Worm (Caenorhabditis elegans): ENCODE results near the gene T10G3.1.
"Not testable (repeated sequence)": the region's sequence is repeated elsewhere in the genome, so short reads cannot be mapped to it uniquely, and the experiment has no call there.

The T10G3.1 gene

DNA sequence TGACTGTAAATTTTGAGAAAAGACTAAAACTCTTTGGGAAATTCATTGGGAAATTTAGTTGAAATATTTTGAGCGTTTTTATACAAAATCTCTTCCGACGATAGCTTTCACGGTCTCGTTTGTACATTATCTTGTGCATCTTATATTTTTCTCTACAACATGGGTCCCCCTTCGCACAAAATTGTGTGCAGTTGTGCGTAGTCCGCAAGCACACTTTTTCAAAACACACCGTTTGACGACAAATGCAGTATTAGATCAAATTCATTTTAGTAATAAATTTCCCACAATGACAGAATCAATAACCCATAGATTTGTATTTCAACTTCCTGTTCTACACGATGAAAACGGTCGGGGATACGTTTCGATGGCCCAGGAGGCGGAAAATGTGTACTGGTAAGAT, 15.6 kb downstream of the T10G3.1 start, which contains the start of gene F25H9.2:
TSS of gene F25H9.2 (plus strand) at position 226 of the 400 bp plus-strand sequence.
- TF ChIP-seq med-1 (GFP tag; optimal IDR thresholded peaks at IDR 0.05; ENCODE audit: insufficient read depth) (no peak), ztf-29 (GFP tag; IDR thresholded peaks at IDR 0.05) (no peak), klf-2 (GFP tag; conservative IDR thresholded peaks at IDR 0.05) (no peak), tab-1 (GFP tag; IDR thresholded peaks at IDR 0.05) (no peak), ztf-23 (GFP tag; IDR thresholded peaks at IDR 0.05) (no peak), ref-1 (GFP tag; conservative IDR thresholded peaks at IDR 0.05) (no peak), flt-1 (GFP tag; IDR thresholded peaks at IDR 0.05) (no peak), cog-1 (tag; optimal IDR thresholded peaks at IDR 0.05) (no peak), T22C8.4 (GFP tag; IDR thresholded peaks at IDR 0.05) (no peak)

DNA sequence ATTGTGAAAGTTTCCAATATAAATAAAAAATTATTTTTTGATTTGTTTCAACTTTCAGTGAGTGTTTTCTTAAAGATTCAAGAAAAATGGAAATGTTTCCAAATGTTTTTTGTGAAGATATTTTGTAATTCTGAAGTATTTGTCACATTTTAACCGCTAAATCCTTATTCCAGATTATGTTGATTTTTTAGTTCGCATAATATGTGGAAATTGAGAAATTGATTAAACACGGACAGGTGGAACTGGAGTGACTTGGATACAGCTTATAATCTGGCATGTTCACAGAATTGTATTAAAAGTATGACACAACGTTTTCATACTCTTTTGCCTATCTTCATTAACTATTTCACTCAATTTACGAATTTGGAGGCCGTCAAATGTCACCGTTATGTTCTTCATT, 18.0 kb downstream of the T10G3.1 start, which contains the start of gene lurp-3:
TSS of gene lurp-3 (plus strand) at position 301 of the 400 bp plus-strand sequence.
- TF ChIP-seq cog-1 (tag; optimal IDR thresholded peaks at IDR 0.05) (no peak), ref-1 (GFP tag; conservative IDR thresholded peaks at IDR 0.05) (no peak)

DNA sequence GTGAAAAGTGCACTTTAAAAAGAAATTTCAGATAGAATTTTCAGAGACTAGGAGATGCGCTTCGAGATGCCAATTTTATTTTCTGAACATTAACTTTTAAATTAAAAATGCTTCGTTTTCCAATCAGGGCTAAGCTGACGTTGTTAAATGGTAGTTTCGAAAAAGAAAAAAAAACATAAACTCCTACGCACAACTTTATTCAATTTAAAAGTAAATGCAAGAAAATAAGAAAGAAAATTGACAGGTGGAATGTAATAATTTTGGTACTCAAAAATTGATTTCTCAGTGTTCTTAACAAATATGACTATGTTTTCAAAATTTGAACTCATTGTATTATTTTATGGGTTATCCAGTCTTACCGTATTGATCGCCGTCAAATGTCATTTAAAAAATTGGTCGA, 20.1 kb downstream of the T10G3.1 start, which contains the start of gene lurp-2:
TSS of gene lurp-2 (plus strand) at position 301 of the 400 bp plus-strand sequence.
- TF ChIP-seq klf-2 (GFP tag; conservative IDR thresholded peaks at IDR 0.05) (no peak), ztf-29 (GFP tag; IDR thresholded peaks at IDR 0.05) (no peak), flt-1 (GFP tag; IDR thresholded peaks at IDR 0.05) (no peak), tab-1 (GFP tag; IDR thresholded peaks at IDR 0.05) (no peak), cog-1 (tag; optimal IDR thresholded peaks at IDR 0.05) (no peak), T22C8.4 (GFP tag; IDR thresholded peaks at IDR 0.05) (no peak), ref-1 (GFP tag; conservative IDR thresholded peaks at IDR 0.05) (no peak), ztf-23 (GFP tag; IDR thresholded peaks at IDR 0.05) (no peak), med-1 (GFP tag; optimal IDR thresholded peaks at IDR 0.05; ENCODE audit: insufficient read depth) (no peak)

DNA sequence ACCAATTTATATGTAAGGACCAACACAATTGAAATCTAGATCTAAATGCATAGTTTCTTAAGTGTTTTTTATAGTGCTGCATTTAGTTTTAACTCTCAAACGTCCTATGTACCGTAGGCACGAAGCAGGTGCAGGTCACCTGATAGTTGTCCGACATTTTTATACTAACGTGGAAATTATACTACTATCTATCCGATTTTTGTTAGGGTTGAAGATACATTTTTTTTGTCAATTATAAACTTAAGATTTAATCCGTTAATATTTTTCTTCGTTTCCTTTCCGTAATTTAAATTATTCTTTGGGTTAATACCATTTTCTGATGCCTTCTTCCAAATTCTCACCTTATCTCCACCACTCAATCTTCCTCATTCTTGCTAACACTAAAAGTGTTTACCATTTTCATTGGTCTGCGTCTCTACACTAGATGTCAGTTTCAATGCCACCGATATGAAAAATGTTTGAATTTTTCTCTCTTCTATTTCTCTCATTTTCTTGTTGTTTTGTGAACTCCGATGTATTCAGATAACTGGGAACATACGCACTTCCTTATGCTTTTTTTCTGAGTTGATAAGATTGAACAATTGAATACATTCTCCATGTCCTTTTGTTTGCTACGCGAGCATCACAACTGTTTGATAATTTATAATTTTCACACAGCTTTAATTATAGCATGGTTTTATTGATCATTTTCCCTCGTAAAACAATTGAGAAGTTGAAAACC, 28.1 kb downstream of the T10G3.1 start, which contains the start of gene Y2H9A.4:
TSS of gene Y2H9A.4 (plus strand) at position 671 of the 721 bp plus-strand sequence.
- TF ChIP-seq T22C8.4 (GFP tag; IDR thresholded peaks at IDR 0.05) (no peak), klf-2 (GFP tag; conservative IDR thresholded peaks at IDR 0.05) (no peak), ztf-23 (GFP tag; IDR thresholded peaks at IDR 0.05) (no peak), cog-1 (tag; optimal IDR thresholded peaks at IDR 0.05) (no peak), med-1 (GFP tag; optimal IDR thresholded peaks at IDR 0.05; ENCODE audit: insufficient read depth) (no peak), ztf-29 (GFP tag; IDR thresholded peaks at IDR 0.05) (no peak), tab-1 (GFP tag; IDR thresholded peaks at IDR 0.05) (no peak), flt-1 (GFP tag; IDR thresholded peaks at IDR 0.05) (no peak), ref-1 (GFP tag; conservative IDR thresholded peaks at IDR 0.05) (no peak)

DNA sequence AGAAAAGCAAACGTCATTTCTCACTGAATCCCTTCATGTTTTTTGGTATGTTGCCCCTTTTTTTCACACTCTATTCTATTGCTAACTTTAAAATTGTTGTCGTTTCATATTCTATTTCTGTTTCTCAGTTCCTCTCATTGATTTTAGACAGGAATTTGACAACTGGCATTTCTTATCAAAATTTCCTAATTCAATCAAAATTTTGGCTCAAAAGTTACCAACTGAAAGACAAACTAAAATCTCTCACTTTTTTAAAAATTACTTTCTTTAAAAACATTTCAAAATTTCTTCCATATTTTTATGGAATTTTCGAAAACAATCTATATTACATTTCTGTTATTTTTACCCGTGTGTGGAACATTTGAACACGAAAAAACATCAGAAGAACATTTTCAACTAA, 29.9 kb downstream of the T10G3.1 start, which contains the start of gene Y2H9A.6:
TSS of gene Y2H9A.6 (plus strand) at position 301 of the 400 bp plus-strand sequence.
- not testable (repeated sequence) for TF ChIP-seq ref-1 (GFP tag; conservative IDR thresholded peaks at IDR 0.05); klf-2 (GFP tag; conservative IDR thresholded peaks at IDR 0.05); flt-1 (GFP tag; IDR thresholded peaks at IDR 0.05)

DNA sequence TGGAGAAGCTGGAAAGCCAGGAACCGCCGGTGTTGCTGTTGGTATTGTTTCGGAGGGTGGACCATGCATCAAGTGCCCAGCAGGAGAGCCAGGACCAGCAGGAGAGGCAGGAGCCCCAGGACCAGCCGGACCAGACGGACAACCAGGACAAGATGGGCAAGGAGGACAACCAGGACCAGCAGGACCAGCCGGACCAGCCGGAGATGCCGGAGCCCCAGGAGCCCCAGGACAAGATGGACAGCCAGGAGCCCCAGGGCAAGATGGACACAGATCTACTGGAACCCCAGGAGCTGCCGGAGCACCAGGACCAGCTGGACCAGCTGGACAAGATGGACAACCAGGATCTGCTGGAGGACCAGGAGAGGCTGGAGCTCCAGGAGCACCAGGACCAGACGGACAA, 30.7 kb downstream of the T10G3.1 start:
- no peak for TF ChIP-seq ztf-29 (GFP tag; IDR thresholded peaks at IDR 0.05)
- TF ChIP-seq T22C8.4 (GFP tag; IDR thresholded peaks at IDR 0.05) = no peak
- no peak for TF ChIP-seq ref-1 (GFP tag; conservative IDR thresholded peaks at IDR 0.05)

DNA sequence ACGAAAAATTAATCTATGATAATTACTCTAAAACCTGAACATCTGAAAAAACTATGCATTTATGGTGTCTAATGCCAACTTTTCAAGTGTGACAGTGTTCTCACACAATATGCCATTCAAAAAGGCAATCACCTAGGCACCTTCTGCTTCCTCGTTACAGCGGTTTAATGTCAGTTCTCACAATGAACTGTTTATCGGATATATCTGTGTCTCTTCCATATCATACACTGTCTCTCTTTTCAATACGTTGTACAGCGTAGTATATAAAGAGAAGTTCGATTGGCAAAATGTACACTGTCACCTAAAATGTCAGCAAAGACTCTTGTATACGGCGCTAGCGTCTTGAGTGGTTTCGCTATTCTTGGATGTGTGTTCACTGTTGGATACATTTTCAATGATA, 31.8 kb downstream of the T10G3.1 start, which contains the start of gene col-162:
TSS of gene col-162 (plus strand) at position 301 of the 400 bp plus-strand sequence.
- TF ChIP-seq cog-1 (tag; optimal IDR thresholded peaks at IDR 0.05) (no peak), med-1 (GFP tag; optimal IDR thresholded peaks at IDR 0.05; ENCODE audit: insufficient read depth) (no peak)

DNA sequence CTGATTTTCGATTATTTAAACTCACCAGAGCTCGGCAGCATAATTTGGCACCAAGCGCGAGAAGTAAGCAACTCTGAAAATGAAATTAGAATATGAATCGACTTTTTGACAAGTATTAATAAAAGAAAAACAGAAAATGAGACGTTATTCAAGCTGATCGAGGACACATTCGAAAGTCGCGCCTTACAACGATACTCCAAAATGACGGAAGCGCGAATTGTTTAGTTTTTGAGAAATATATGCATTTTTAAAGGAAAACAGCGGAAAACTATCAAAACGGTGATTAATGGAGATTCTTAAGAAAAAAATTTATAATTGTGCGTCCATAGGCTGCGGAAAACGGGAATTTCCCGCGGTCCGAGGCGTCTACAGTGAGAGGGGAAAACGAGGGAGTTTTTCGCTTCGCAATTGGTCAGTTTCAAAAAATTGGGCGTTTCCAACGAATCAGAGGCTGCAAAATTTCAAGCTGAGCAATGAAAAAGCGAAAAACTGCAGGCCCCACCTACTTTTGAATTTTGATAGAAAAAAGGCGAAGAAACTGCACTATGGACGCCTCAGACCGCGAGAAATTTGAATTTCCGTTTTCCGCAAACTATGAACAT, 35.9 kb downstream of the T10G3.1 start, which contains the start of gene mes-4:
TSS of gene mes-4 (minus strand) at position 73 of the 602 bp plus-strand sequence.
- TF ChIP-seq ztf-29 (GFP tag; IDR thresholded peaks at IDR 0.05) = no peak

DNA sequence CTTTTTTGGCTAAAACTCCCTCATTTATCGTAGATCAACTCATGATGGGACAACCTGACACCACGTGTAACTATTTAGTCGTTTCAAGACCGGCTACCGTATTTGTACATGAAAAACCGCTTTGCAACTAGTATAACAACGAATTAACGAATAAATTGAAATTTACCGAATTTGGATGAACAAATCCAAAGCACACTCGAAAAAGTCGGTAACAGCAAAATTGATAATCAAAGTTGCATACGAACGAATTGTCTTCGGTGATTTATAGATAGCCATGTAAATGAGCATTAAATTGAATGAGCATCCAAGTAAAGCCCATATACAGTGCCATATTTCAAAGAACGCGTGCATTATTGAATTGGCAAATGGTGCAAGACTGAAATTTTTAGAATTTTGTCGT, 41.1 kb downstream of the T10G3.1 start, which contains the start of gene srd-17:
TSS of gene srd-17 (minus strand) at position 351 of the 400 bp plus-strand sequence.
- TF ChIP-seq ztf-23 (GFP tag; IDR thresholded peaks at IDR 0.05) = no peak
- no peak for TF ChIP-seq cog-1 (tag; optimal IDR thresholded peaks at IDR 0.05)
- no peak for TF ChIP-seq ztf-29 (GFP tag; IDR thresholded peaks at IDR 0.05)
- TF ChIP-seq tab-1 (GFP tag; IDR thresholded peaks at IDR 0.05) = no peak
- no peak for TF ChIP-seq med-1 (GFP tag; optimal IDR thresholded peaks at IDR 0.05; ENCODE audit: insufficient read depth)
- no peak for TF ChIP-seq ref-1 (GFP tag; conservative IDR thresholded peaks at IDR 0.05)
- TF ChIP-seq klf-2 (GFP tag; conservative IDR thresholded peaks at IDR 0.05) = no peak
- no peak for TF ChIP-seq flt-1 (GFP tag; IDR thresholded peaks at IDR 0.05)
- TF ChIP-seq T22C8.4 (GFP tag; IDR thresholded peaks at IDR 0.05) = no peak

DNA sequence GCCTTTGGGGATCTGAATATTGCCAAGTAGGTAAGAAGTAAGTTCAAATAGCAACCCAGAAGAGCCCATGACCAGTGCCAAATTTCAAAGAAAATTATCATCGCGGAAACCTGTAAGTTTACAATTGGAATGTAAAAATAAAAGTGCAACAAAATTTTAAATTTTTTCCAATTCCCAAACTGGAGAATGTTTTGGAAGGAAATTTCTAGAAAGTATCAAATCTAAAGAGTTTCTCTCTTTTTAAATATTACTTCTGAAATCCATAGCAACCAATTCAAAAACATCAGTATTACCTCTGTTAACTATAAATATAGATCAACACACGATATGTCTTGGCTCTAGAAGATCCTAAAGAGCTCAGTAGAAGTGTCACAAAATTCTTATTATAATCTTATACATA, 44.8 kb downstream of the T10G3.1 start, which contains the start of gene srd-19:
TSS of gene srd-19 (minus strand) at position 101 of the 400 bp plus-strand sequence.
- TF ChIP-seq flt-1 (GFP tag; IDR thresholded peaks at IDR 0.05) = no peak
- TF ChIP-seq cog-1 (tag; optimal IDR thresholded peaks at IDR 0.05) = no peak
- TF ChIP-seq med-1 (GFP tag; optimal IDR thresholded peaks at IDR 0.05; ENCODE audit: insufficient read depth) = no peak
- no peak for TF ChIP-seq T22C8.4 (GFP tag; IDR thresholded peaks at IDR 0.05)
- TF ChIP-seq klf-2 (GFP tag; conservative IDR thresholded peaks at IDR 0.05) = no peak
- no peak for TF ChIP-seq ztf-23 (GFP tag; IDR thresholded peaks at IDR 0.05)
- TF ChIP-seq tab-1 (GFP tag; IDR thresholded peaks at IDR 0.05) = no peak
- no peak for TF ChIP-seq ztf-29 (GFP tag; IDR thresholded peaks at IDR 0.05)
- TF ChIP-seq ref-1 (GFP tag; conservative IDR thresholded peaks at IDR 0.05) = no peak

All from whole organism, midembryonic.